Fruit fly (Drosophila melanogaster) whole organism, embryonic: ENCODE data around the gene Trhn.

Experiments used
- Blimp-1 ChIP-seq: fragments of 200-800 bp; sonication (Bioruptor generic); optimal IDR thresholded peaks from 3 replicates; lab custom pipeline; 2018; ENCODE audit warnings: missing biosample characterization, missing genetic modification characterization, mild to moderate bottlenecking, moderate library complexity, missing genetic modification reagents
- Bteb2 ChIP-seq: fragments of 200-800 bp; sonication (Bioruptor generic); optimal IDR thresholded peaks from 2 replicates; lab custom pipeline; 2016; ENCODE audit warnings: missing biosample characterization, missing genetic modification characterization
- CG10462 ChIP-seq: fragments of 200-800 bp; sonication (Bioruptor generic); optimal IDR thresholded peaks from 2 replicates; lab custom pipeline; 2016; ENCODE audit warnings: missing biosample characterization, missing genetic modification characterization
- CG10979 ChIP-seq: fragments of 200-800 bp; sonication (Bioruptor generic); optimal IDR thresholded peaks from 2 replicates; lab custom pipeline; 2018; ENCODE audit warnings: missing biosample characterization, mild to moderate bottlenecking, missing genetic modification characterization, moderate library complexity
- CG11085 ChIP-seq: fragments of 200-800 bp; sonication (Bioruptor generic); IDR thresholded peaks from 2 replicates; pipeline ENCODE4 v1.3.6; 2022; ENCODE audit warnings: missing biosample characterization, missing genetic modification characterization
- CG12219 ChIP-seq: fragments of 200-800 bp; sonication (Bioruptor generic); optimal IDR thresholded peaks from 3 replicates; lab custom pipeline; 2018; ENCODE audit warnings: missing biosample characterization, mild to moderate bottlenecking, missing genetic modification characterization
- CG13296 ChIP-seq: fragments of 200-800 bp; sonication (Bioruptor generic); optimal IDR thresholded peaks from 3 replicates; lab custom pipeline; 2018; ENCODE audit warnings: missing biosample characterization, mild to moderate bottlenecking, missing genetic modification characterization
- CG16779 ChIP-seq: fragments of 200-800 bp; sonication (Bioruptor generic); IDR thresholded peaks from 2 replicates; pipeline ENCODE4 v1.3.6; 2022; ENCODE audit warnings: missing biosample characterization, missing genetic modification characterization
- CG16863 ChIP-seq: fragments of 200-800 bp; sonication (Bioruptor generic); optimal IDR thresholded peaks from 3 replicates; lab custom pipeline; 2016; ENCODE audit warnings: missing biosample characterization, missing genetic modification characterization
- CG18262 ChIP-seq: fragments of 200-800 bp; optimal IDR thresholded peaks from 3 replicates; lab custom pipeline; 2019; ENCODE audit warnings: missing biosample characterization, mild to moderate bottlenecking, missing genetic modification characterization, moderate library complexity
- CG31224 ChIP-seq: fragments of 200-800 bp; sonication (Bioruptor generic); IDR thresholded peaks from 2 replicates; pipeline ENCODE4 v1.3.6; 2022; ENCODE audit warnings: missing biosample characterization, missing genetic modification characterization
- CG3281 ChIP-seq: fragments of 200-800 bp; sonication (Bioruptor generic); optimal IDR thresholded peaks from 3 replicates; lab custom pipeline; 2017; ENCODE audit warnings: missing biosample characterization, mild to moderate bottlenecking, missing genetic modification characterization
- CG33557 ChIP-seq: fragments of 200-800 bp; sonication (Bioruptor generic); optimal IDR thresholded peaks from 2 replicates; lab custom pipeline; 2019; ENCODE audit warnings: missing biosample characterization, mild to moderate bottlenecking, missing genetic modification characterization, moderate library complexity
- CG4360 ChIP-seq: fragments of 200-800 bp; sonication (Bioruptor generic); IDR thresholded peaks from 2 replicates; pipeline ENCODE4 v1.3.6; 2022; ENCODE audit warnings: missing biosample characterization, missing genetic modification characterization
- CG43689 ChIP-seq: fragments of 200-800 bp; sonication (Bioruptor generic); IDR thresholded peaks from 2 replicates; pipeline ENCODE4 v1.3.6; 2022; ENCODE audit warnings: missing biosample characterization, missing genetic modification characterization
- CG4424 ChIP-seq: fragments of 200-800 bp; sonication (Bioruptor generic); optimal IDR thresholded peaks from 3 replicates; lab custom pipeline; 2016; ENCODE audit warnings: missing biosample characterization, missing genetic modification characterization
- CG6254 ChIP-seq: fragments of 200-800 bp; sonication (Bioruptor generic); optimal IDR thresholded peaks from 3 replicates; lab custom pipeline; 2017; ENCODE audit warnings: mild to moderate bottlenecking, missing biosample characterization, missing genetic modification reagents, missing genetic modification characterization
- CG7271 ChIP-seq: fragments of 200-800 bp; sonication (Bioruptor generic); optimal IDR thresholded peaks from 2 replicates; lab custom pipeline; 2018; ENCODE audit warnings: missing biosample characterization, mild to moderate bottlenecking, missing genetic modification characterization, moderate library complexity
- CG7556 ChIP-seq: fragments of 200-800 bp; sonication (Bioruptor generic); optimal IDR thresholded peaks from 2 replicates; lab custom pipeline; 2017; ENCODE audit warnings: missing biosample characterization, mild to moderate bottlenecking, missing genetic modification characterization
- CG7786 ChIP-seq: fragments of 200-800 bp; sonication (Bioruptor generic); optimal IDR thresholded peaks from 2 replicates; lab custom pipeline; 2016; ENCODE audit warnings: missing biosample characterization, missing genetic modification characterization
- CG8290 ChIP-seq, 3 experiments: fragments of 200-800 bp; sonication (Bioruptor generic); optimal IDR thresholded peaks; 2 replicates each; lab custom pipeline; 2016 to 2019; ENCODE audit warnings: missing biosample characterization in 3 of 3, missing genetic modification characterization in 3 of 3, mild to moderate bottlenecking in 2 of 3, moderate library complexity in 1 of 3
- CG9609 ChIP-seq: fragments of 200-800 bp; sonication (Bioruptor generic); optimal IDR thresholded peaks from 3 replicates; lab custom pipeline; 2016; ENCODE audit warnings: missing biosample characterization, missing genetic modification characterization
- Camta ChIP-seq: fragments of 200-800 bp; sonication (Bioruptor generic); optimal IDR thresholded peaks from 2 replicates; lab custom pipeline; 2016; ENCODE audit warnings: missing biosample characterization, missing genetic modification characterization
- D19A ChIP-seq: fragments of 200-800 bp; optimal IDR thresholded peaks from 3 replicates; lab custom pipeline; 2019; ENCODE audit warnings: missing biosample characterization, mild to moderate bottlenecking, missing genetic modification characterization, moderate library complexity
- Drgx ChIP-seq: fragments of 200-800 bp; sonication (Bioruptor generic); IDR thresholded peaks from 2 replicates; pipeline ENCODE4 v1.3.6; 2022; ENCODE audit warnings: missing biosample characterization, missing genetic modification characterization
- Eip74EF ChIP-seq, 2 experiments: fragments of 200-800 bp in 1 of 2; fragments of >200 bp in 1 of 2; sonication (Bioruptor generic) in 1 of 2; optimal IDR thresholded peaks; 2 replicates each; lab custom pipeline; 2017 to 2019; ENCODE audit warnings: missing biosample characterization in 2 of 2, missing genetic modification characterization in 2 of 2, mild to moderate bottlenecking in 1 of 2, moderate library complexity in 1 of 2
- Fer3 ChIP-seq: fragments of 200-800 bp; sonication (Bioruptor generic); optimal IDR thresholded peaks from 2 replicates; lab custom pipeline; 2018; ENCODE audit warnings: missing biosample characterization, mild to moderate bottlenecking, missing genetic modification characterization, moderate library complexity
- HLHmδ ChIP-seq: fragments of 200-800 bp; sonication (Bioruptor generic); optimal IDR thresholded peaks from 2 replicates; lab custom pipeline; 2018; ENCODE audit warnings: missing biosample characterization, mild to moderate bottlenecking, missing genetic modification characterization, moderate library complexity
- Hr39 ChIP-seq: fragments of >200 bp; optimal IDR thresholded peaks from 2 replicates; lab custom pipeline; 2017
- Lim3 ChIP-seq: fragments of 200-800 bp; sonication (Bioruptor generic); IDR thresholded peaks from 2 replicates; pipeline ENCODE4 v1.3.6; 2022; ENCODE audit warnings: missing biosample characterization, missing genetic modification characterization
- NK7.1 ChIP-seq: fragments of 200-800 bp; sonication (Bioruptor generic); optimal IDR thresholded peaks from 3 replicates; lab custom pipeline; 2016; ENCODE audit warnings: missing biosample characterization, missing genetic modification characterization
- Ravus ChIP-seq: fragments of 200-800 bp; sonication (Bioruptor generic); IDR thresholded peaks from 2 replicates; pipeline ENCODE4 v1.3.6; 2022; ENCODE audit warnings: missing biosample characterization, missing genetic modification characterization
- TFAM ChIP-seq: fragments of 200-800 bp; sonication (Bioruptor generic); optimal IDR thresholded peaks from 2 replicates; lab custom pipeline; 2017; ENCODE audit warnings: missing biosample characterization, missing genetic modification characterization, inconsistent platforms
- amos ChIP-seq: fragments of 200-800 bp; sonication (Bioruptor generic); IDR thresholded peaks from 2 replicates; pipeline ENCODE4 v1.3.6; 2022; ENCODE audit warnings: missing biosample characterization, missing genetic modification characterization; ENCODE audit not compliant: partially characterized antibody
- bcd ChIP-seq: fragments of 200-800 bp; sonication (Bioruptor generic); optimal IDR thresholded peaks from 2 replicates; lab custom pipeline; 2017; ENCODE audit warnings: missing biosample characterization, mild to moderate bottlenecking, missing genetic modification characterization
- cad ChIP-seq: fragments of >200 bp; optimal IDR thresholded peaks from 2 replicates; lab custom pipeline; 2017; ENCODE audit warnings: missing biosample characterization, missing genetic modification characterization
- danr ChIP-seq: fragments of 200-800 bp; sonication (Bioruptor generic); IDR thresholded peaks from 2 replicates; pipeline ENCODE4 v1.3.6; 2022; ENCODE audit warnings: missing biosample characterization, missing genetic modification characterization
- dmrt11E ChIP-seq: fragments of 200-800 bp; sonication (Bioruptor generic); optimal IDR thresholded peaks from 3 replicates; lab custom pipeline; 2018; ENCODE audit warnings: missing biosample characterization, mild to moderate bottlenecking, missing genetic modification characterization, moderate library complexity
- inv ChIP-seq: fragments of 200-800 bp; sonication (Bioruptor generic); IDR thresholded peaks from 2 replicates; pipeline ENCODE4 v1.3.6; 2022; ENCODE audit warnings: missing biosample characterization, missing genetic modification characterization; ENCODE audit not compliant: partially characterized antibody
- nmo ChIP-seq: fragments of 200-800 bp; sonication (Bioruptor generic); optimal IDR thresholded peaks from 2 replicates; lab custom pipeline; 2018; ENCODE audit warnings: missing biosample characterization, mild to moderate bottlenecking, missing genetic modification characterization, moderate library complexity
- oc ChIP-seq: fragments of 200-800 bp; sonication (Bioruptor generic); optimal IDR thresholded peaks from 2 replicates; lab custom pipeline; 2018; ENCODE audit warnings: missing biosample characterization, mild to moderate bottlenecking, missing genetic modification characterization, moderate library complexity
- pan ChIP-seq, 4 experiments: fragments of >200 bp in 3 of 4; fragments of 200-800 bp in 1 of 4; sonication (Bioruptor generic) in 1 of 4; optimal IDR thresholded peaks in 3 of 4; IDR thresholded peaks in 1 of 4; 2 replicates each; pipeline versions ENCODE4 v1.3.6 to Lab custom; 2017 to 2022; ENCODE audit warnings: missing biosample characterization in 2 of 4, missing genetic modification characterization in 2 of 4, mixed read lengths in 1 of 4
- pnt ChIP-seq: fragments of 200-800 bp; sonication (Bioruptor generic); optimal IDR thresholded peaks from 3 replicates; lab custom pipeline; 2016; ENCODE audit warnings: missing biosample characterization, missing genetic modification characterization
- pros ChIP-seq: fragments of 200-800 bp; sonication (Bioruptor generic); optimal IDR thresholded peaks from 3 replicates; lab custom pipeline; 2019; ENCODE audit warnings: missing biosample characterization, mild to moderate bottlenecking, missing genetic modification characterization, moderate library complexity
- rib ChIP-seq: fragments of 200-800 bp; sonication (Bioruptor generic); IDR thresholded peaks from 2 replicates; pipeline ENCODE4 v1.3.6; 2022; ENCODE audit warnings: missing biosample characterization, missing genetic modification characterization
- salm ChIP-seq: fragments of 200-800 bp; sonication (Bioruptor generic); optimal IDR thresholded peaks from 2 replicates; lab custom pipeline; 2018; ENCODE audit warnings: missing biosample characterization, mild to moderate bottlenecking, missing genetic modification characterization
- sens ChIP-seq: fragments of 200-800 bp; sonication (Bioruptor generic); peaks from one replicate; lab custom pipeline; 2016; ENCODE audit warnings: missing biosample characterization, missing genetic modification characterization
- shn ChIP-seq: fragments of 200-800 bp; sonication (Bioruptor generic); optimal IDR thresholded peaks from 3 replicates; lab custom pipeline; 2016; ENCODE audit warnings: missing biosample characterization, missing genetic modification characterization
- vfl ChIP-seq: fragments of 200-800 bp; sonication (Bioruptor generic); optimal IDR thresholded peaks from 2 replicates; lab custom pipeline; 2016; ENCODE audit warnings: missing biosample characterization, missing genetic modification characterization
- zen ChIP-seq: fragments of 200-800 bp; sonication (Bioruptor generic); optimal IDR thresholded peaks from 3 replicates; lab custom pipeline; 2018; ENCODE audit warnings: missing biosample characterization, mild to moderate bottlenecking, missing genetic modification characterization, moderate library complexity

Trhn gene

DNA sequence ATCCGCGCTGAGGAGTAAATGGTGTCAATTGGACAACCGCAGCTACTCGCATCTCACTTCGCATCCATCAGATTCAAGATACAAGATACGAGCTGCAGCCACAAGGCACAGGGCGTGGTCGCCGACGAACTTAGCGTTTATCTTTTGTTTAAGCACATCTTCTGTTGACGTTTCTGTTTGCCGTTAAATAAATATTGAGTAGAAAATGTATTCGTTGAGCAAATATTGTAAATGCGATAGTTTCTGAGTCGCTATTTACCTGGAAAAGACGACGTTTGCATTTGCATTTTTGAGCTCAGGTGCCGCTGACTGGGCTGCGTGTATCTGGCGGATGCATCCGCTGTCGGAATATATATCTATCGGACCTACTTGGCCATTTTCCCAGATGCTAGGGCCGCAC is 26.7 kb downstream of the Trhn start (continued):
- TF ChIP-seq Drgx (no peak), nmo (no peak), rib (GFP tag; lab: Robert Waterston, UW) (0 out of 2 replicates have a peak, but pooled peaks have one; percentile 19), Hr39 (lab: Kevin White, UChicago) (no peak), HLHmδ (GFP tag; lab: Kevin White, UChicago) (peak; percentile 10), CG18262 (tag; lab: Kevin White, UChicago) (peak; percentile 13), salm (tag; lab: Kevin White, UChicago) (peak; percentile 64), CG4360 (GFP tag; lab: Robert Waterston, UW) (peak; percentile 10; the same call in 1 of the 2 replicates), bcd (no peak), CG31224 (GFP tag; lab: Robert Waterston, UW) (no peak), shn (GFP tag; lab: Kevin White, UChicago) (no peak), CG7271 (tag; lab: Kevin White, UChicago) (peak; percentile 79), oc (peak; percentile 51), Lim3 (GFP tag; lab: Robert Waterston, UW) (no peak), CG9609 (GFP tag; lab: Kevin White, UChicago) (no peak), CG33557 (peak; percentile 81), inv (no peak), Camta (no peak), vfl (no peak), NK7.1 (GFP tag; lab: Kevin White, UChicago) (no peak), zen (tag; lab: Kevin White, UChicago) (peak; percentile 71), amos (GFP tag; lab: Robert Waterston, UW) (no peak), CG16863 (GFP tag; lab: Kevin White, UChicago) (peak; percentile 8), dmrt11E (peak; percentile 58), D19A (peak; percentile 14), pan (optimal IDR thresholded peaks at IDR 0.05; lab: Kevin White, UChicago) (no peak), pan (GFP tag; optimal IDR thresholded peaks at IDR 0.05 in 1 of 2, IDR thresholded peaks at IDR 0.05 in 1 of 2) (no peak), CG4424 (GFP tag; lab: Kevin White, UChicago) (peak; percentile 1), CG7556 (GFP tag; lab: Kevin White, UChicago) (peak; percentile 22), CG16779 (no peak), CG11085 (GFP tag; lab: Robert Waterston, UW) (no peak), Blimp-1 (GFP tag; lab: Kevin White, UChicago) (peak; percentile 70), CG10979 (tag; lab: Kevin White, UChicago) (peak; percentile 23), danr (peak; percentile 15; the same call in 1 of the 2 replicates), CG43689 (GFP tag; lab: Robert Waterston, UW) (no peak), CG3281 (GFP tag; lab: Kevin White, UChicago) (peak; percentile 18), Bteb2 (no peak), CG6254 (GFP tag; lab: Kevin White, UChicago) (peak; percentile 76), sens (GFP tag; lab: Kevin White, UChicago) (peak; percentile 94), Eip74EF (GFP tag; optimal IDR thresholded peaks at IDR 0.05; lab: Kevin White, UChicago) (peak in 1 of 2 experiments; percentile 8), CG8290 (GFP tag; optimal IDR thresholded peaks at IDR 0.05; lab: Kevin White, UChicago) (no peak), CG8290 (tag; optimal IDR thresholded peaks at IDR 0.05; lab: Kevin White, UChicago) (peak; percentile 49 to 87), Fer3 (tag; lab: Kevin White, UChicago) (peak; percentile 36), Ravus (GFP tag; lab: Robert Waterston, UW) (no peak), TFAM (GFP tag; lab: Kevin White, UChicago) (peak; percentile 50), CG13296 (GFP tag; lab: Kevin White, UChicago) (peak; percentile 3), pnt (GFP tag; lab: Kevin White, UChicago) (no peak), CG7786 (GFP tag; lab: Kevin White, UChicago) (no peak), pros (GFP tag; lab: Kevin White, UChicago) (no peak), CG12219 (peak; percentile 52), CG10462 (GFP tag; lab: Kevin White, UChicago) (no peak), cad (GFP tag; lab: Kevin White, UChicago) (no peak)
